Worm (Caenorhabditis elegans) whole organism, L2 larva: ENCODE results near the gene dpy-6.

Source experiments
- C34F6.9 ChIP-seq: fragments of 150-350 bp; optimal IDR thresholded peaks from 2 replicates; lab custom pipeline; 2014; ENCODE audit warnings: missing biosample characterization, missing genetic modification characterization
- F13H6.1 ChIP-seq: sonication (generic microtip); optimal IDR thresholded peaks from 2 replicates; lab custom pipeline; 2016; ENCODE audit warnings: missing genetic modification characterization, missing compliant biosample characterization
- R02D3.7 ChIP-seq: fragments of 150-350 bp; optimal IDR thresholded peaks from 2 replicates; lab custom pipeline; 2014; ENCODE audit warnings: missing biosample characterization, missing genetic modification characterization
- Y55F3AM.14 ChIP-seq: fragments of 200-800 bp; sonication (Bioruptor generic); optimal IDR thresholded peaks from 2 replicates; lab custom pipeline; 2018; ENCODE audit warnings: mild to moderate bottlenecking, missing genetic modification characterization, missing compliant biosample characterization
- ZK546.5 ChIP-seq: sonication (generic microtip); optimal IDR thresholded peaks from 2 replicates; lab custom pipeline; 2017; ENCODE audit warnings: missing biosample characterization, missing genetic modification characterization
- alr-1 ChIP-seq: fragments of 150-350 bp; optimal IDR thresholded peaks from 2 replicates; lab custom pipeline; 2014; ENCODE audit warnings: missing biosample characterization, missing genetic modification characterization
- aly-2 ChIP-seq: fragments of 150-350 bp; optimal IDR thresholded peaks from 2 replicates; lab custom pipeline; 2014; ENCODE audit warnings: missing biosample characterization, missing genetic modification characterization
- ama-1 ChIP-seq: fragments of 150-350 bp; optimal IDR thresholded peaks from 2 replicates; lab custom pipeline; 2018; ENCODE audit warnings: inconsistent platforms
- blmp-1 ChIP-seq: sonication (generic microtip); optimal IDR thresholded peaks from 2 replicates; lab custom pipeline; 2017; ENCODE audit warnings: missing genetic modification characterization, mild to moderate bottlenecking, missing compliant biosample characterization, antibody characterized with exemption, moderate library complexity; ENCODE audit not compliant: insufficient read depth
- ceh-16 ChIP-seq: fragments of 150-350 bp; optimal IDR thresholded peaks from 2 replicates; lab custom pipeline; 2014; ENCODE audit warnings: missing biosample characterization, missing genetic modification characterization
- ceh-82 ChIP-seq: fragments of 150-350 bp; optimal IDR thresholded peaks from 2 replicates; lab custom pipeline; 2014; ENCODE audit warnings: missing biosample characterization, missing genetic modification characterization
- crh-2 ChIP-seq: sonication (generic microtip); optimal IDR thresholded peaks from 2 replicates; lab custom pipeline; 2017; ENCODE audit warnings: missing biosample characterization, missing genetic modification characterization
- dmd-4 ChIP-seq: sonication (generic microtip); optimal IDR thresholded peaks from 2 replicates; lab custom pipeline; 2017; ENCODE audit warnings: missing biosample characterization, missing genetic modification characterization
- egl-27 ChIP-seq: sonication (generic microtip); optimal IDR thresholded peaks from 3 replicates; lab custom pipeline; 2017; ENCODE audit warnings: missing biosample characterization, missing genetic modification reagents, missing genetic modification characterization
- elt-1 ChIP-seq: fragments of 150-350 bp; optimal IDR thresholded peaks from 2 replicates; lab custom pipeline; 2014; ENCODE audit warnings: missing biosample characterization, missing genetic modification characterization
- elt-3 ChIP-seq: sonication (generic microtip); optimal IDR thresholded peaks from 2 replicates; lab custom pipeline; 2017; ENCODE audit warnings: missing biosample characterization, missing genetic modification characterization
- fos-1 ChIP-seq: fragments of 150-350 bp; optimal IDR thresholded peaks from 2 replicates; lab custom pipeline; 2014; ENCODE audit warnings: missing biosample characterization, missing genetic modification characterization
- gmeb-1 ChIP-seq: fragments of 150-350 bp; optimal IDR thresholded peaks from 2 replicates; lab custom pipeline; 2014; ENCODE audit warnings: missing biosample characterization, missing genetic modification characterization
- lin-11 ChIP-seq: fragments of 150-350 bp; sonication (generic microtip); optimal IDR thresholded peaks from 2 replicates; lab custom pipeline; 2014; ENCODE audit warnings: missing biosample characterization, missing genetic modification characterization, inconsistent platforms, mixed read lengths
- lin-13 ChIP-seq: fragments of 150-350 bp; optimal IDR thresholded peaks from 2 replicates; lab custom pipeline; 2014; ENCODE audit warnings: missing biosample characterization, missing genetic modification reagents, missing genetic modification characterization
- lin-39 ChIP-seq: fragments of 150-350 bp; optimal IDR thresholded peaks from 2 replicates; lab custom pipeline; 2014; ENCODE audit warnings: missing biosample characterization, missing genetic modification reagents, missing genetic modification characterization
- lsy-2 ChIP-seq, 2 experiments: fragments of 150-350 bp in 1 of 2; sonication (generic microtip) in 1 of 2; optimal IDR thresholded peaks; 2 replicates each; lab custom pipeline; 2014 to 2017; ENCODE audit warnings: missing biosample characterization in 2 of 2, missing genetic modification characterization in 2 of 2
- mab-5 ChIP-seq: fragments of 150-350 bp; optimal IDR thresholded peaks from 2 replicates; lab custom pipeline; 2014; ENCODE audit warnings: missing biosample characterization, missing genetic modification characterization
- mbf-1 ChIP-seq: sonication (generic microtip); optimal IDR thresholded peaks from 2 replicates; lab custom pipeline; 2017; ENCODE audit warnings: missing biosample characterization, missing genetic modification characterization
- mdl-1 ChIP-seq, 2 experiments: fragments of 150-350 bp in 1 of 2; sonication (generic microtip) in 1 of 2; optimal IDR thresholded peaks; 2 replicates each; lab custom pipeline; 2017; ENCODE audit warnings: missing biosample characterization in 2 of 2, missing genetic modification characterization in 2 of 2
- nhr-10 ChIP-seq: sonication (generic microtip); optimal IDR thresholded peaks from 2 replicates; lab custom pipeline; 2017; ENCODE audit warnings: missing biosample characterization, missing genetic modification characterization
- nhr-11 ChIP-seq: fragments of 150-350 bp; optimal IDR thresholded peaks from 2 replicates; lab custom pipeline; 2014; ENCODE audit warnings: missing biosample characterization, missing genetic modification characterization
- nhr-12 ChIP-seq: fragments of 150-350 bp; optimal IDR thresholded peaks from 2 replicates; lab custom pipeline; 2014; ENCODE audit warnings: missing biosample characterization, missing genetic modification characterization
- nhr-129 ChIP-seq: fragments of 150-350 bp; optimal IDR thresholded peaks from 2 replicates; lab custom pipeline; 2014; ENCODE audit warnings: missing biosample characterization, missing genetic modification characterization
- nhr-21 ChIP-seq: fragments of 150-350 bp; optimal IDR thresholded peaks from 2 replicates; lab custom pipeline; 2014; ENCODE audit warnings: missing biosample characterization, missing genetic modification characterization
- nhr-23 ChIP-seq: fragments of 150-350 bp; optimal IDR thresholded peaks from 2 replicates; lab custom pipeline; 2014; ENCODE audit warnings: missing biosample characterization, missing genetic modification reagents, missing genetic modification characterization
- nhr-237 ChIP-seq: fragments of 150-350 bp; optimal IDR thresholded peaks from 2 replicates; lab custom pipeline; 2014; ENCODE audit warnings: missing biosample characterization, missing genetic modification characterization
- nhr-25 ChIP-seq: fragments of 150-350 bp; sonication (generic microtip); optimal IDR thresholded peaks from 3 replicates; lab custom pipeline; 2014; ENCODE audit warnings: missing biosample characterization, missing genetic modification characterization
- nhr-6 ChIP-seq: fragments of 150-350 bp; optimal IDR thresholded peaks from 2 replicates; lab custom pipeline; 2014; ENCODE audit warnings: missing biosample characterization, missing genetic modification characterization
- nhr-77 ChIP-seq: fragments of 150-350 bp; optimal IDR thresholded peaks from 2 replicates; lab custom pipeline; 2014; ENCODE audit warnings: missing biosample characterization, missing genetic modification characterization
- peb-1 ChIP-seq: fragments of 150-350 bp; optimal IDR thresholded peaks from 2 replicates; lab custom pipeline; 2014; ENCODE audit warnings: missing biosample characterization, missing genetic modification characterization
- sem-4 ChIP-seq: fragments of 150-350 bp; optimal IDR thresholded peaks from 2 replicates; lab custom pipeline; 2014; ENCODE audit warnings: missing biosample characterization, missing genetic modification reagents, missing genetic modification characterization
- skn-1 ChIP-seq: sonication (generic microtip); optimal IDR thresholded peaks from 2 replicates; lab custom pipeline; 2017; ENCODE audit warnings: missing biosample characterization, missing genetic modification characterization
- sma-3 ChIP-seq: sonication (generic microtip); optimal IDR thresholded peaks from 2 replicates; lab custom pipeline; 2016; ENCODE audit warnings: missing genetic modification reagents, missing genetic modification characterization, missing compliant biosample characterization
- sma-9 ChIP-seq, 2 experiments: fragments of 150-350 bp in 1 of 2; sonication (generic microtip) in 1 of 2; optimal IDR thresholded peaks; 2 replicates each; lab custom pipeline; 2014 to 2016; ENCODE audit warnings: missing genetic modification characterization in 2 of 2, mild to moderate bottlenecking in 1 of 2, missing biosample characterization in 1 of 2, missing compliant biosample characterization in 1 of 2, missing genetic modification reagents in 1 of 2, moderate library complexity in 1 of 2
- snpc-4 ChIP-seq: fragments of 150-350 bp; optimal IDR thresholded peaks from 2 replicates; lab custom pipeline; 2014; ENCODE audit warnings: missing biosample characterization, missing genetic modification characterization
- unc-39 ChIP-seq: fragments of 150-350 bp; optimal IDR thresholded peaks from 2 replicates; lab custom pipeline; 2014; ENCODE audit warnings: missing biosample characterization, missing genetic modification characterization
- unc-55 ChIP-seq: fragments of 150-350 bp; sonication (generic microtip); optimal IDR thresholded peaks from 3 replicates; lab custom pipeline; 2014; ENCODE audit warnings: missing biosample characterization, missing genetic modification reagents, missing genetic modification characterization
- unc-62 ChIP-seq: fragments of 150-350 bp; optimal IDR thresholded peaks from 2 replicates; lab custom pipeline; 2014; ENCODE audit warnings: missing biosample characterization, missing genetic modification reagents, missing genetic modification characterization
- zag-1 ChIP-seq: fragments of 150-350 bp; optimal IDR thresholded peaks from 2 replicates; lab custom pipeline; 2014; ENCODE audit warnings: missing biosample characterization, missing genetic modification characterization
- ztf-1 ChIP-seq: fragments of 200-800 bp; sonication (Bioruptor generic); conservative IDR thresholded peaks from 2 replicates; pipeline ENCODE4 v1.3.6; 2022; ENCODE audit warnings: missing genetic modification characterization, missing compliant biosample characterization
- ztf-11 ChIP-seq: sonication (generic microtip); optimal IDR thresholded peaks from 2 replicates; lab custom pipeline; 2017; ENCODE audit warnings: missing biosample characterization, missing genetic modification characterization
- ztf-4 ChIP-seq: fragments of 150-350 bp; optimal IDR thresholded peaks from 2 replicates; lab custom pipeline; 2014; ENCODE audit warnings: missing biosample characterization, missing genetic modification characterization

Gene dpy-6

DNA sequence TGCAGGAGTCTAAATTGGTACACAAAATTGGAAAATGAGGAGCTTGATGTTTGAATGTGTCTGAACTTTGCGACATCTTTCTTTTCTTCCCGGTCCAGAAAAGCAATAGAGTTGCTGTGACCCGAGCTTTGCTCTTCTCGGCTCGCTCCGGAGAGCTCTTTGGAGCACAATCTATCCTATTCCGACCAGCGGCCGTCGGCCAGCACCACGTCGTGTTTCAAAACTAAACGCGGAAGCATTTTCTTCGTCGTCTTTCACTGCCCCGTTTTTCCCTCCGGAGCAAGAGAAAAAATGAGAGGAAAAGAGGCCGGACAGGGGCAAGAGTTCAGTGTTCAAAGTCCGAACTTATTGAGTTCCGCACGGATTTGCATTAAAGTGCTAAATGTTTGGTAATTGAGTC lies 23.6 kb upstream of the dpy-6 start:
- TF ChIP-seq dmd-4 (tag; lab: Kevin White, UChicago) (no peak), egl-27 (tag; lab: Kevin White, UChicago) (peak; percentile 16), mdl-1 (tag; optimal IDR thresholded peaks at IDR 0.05; lab: Kevin White, UChicago) (peak in 1 of 2 experiments; percentile 25), nhr-11 (tag; lab: Kevin White, UChicago) (no peak), skn-1 (tag; lab: Kevin White, UChicago) (no peak), unc-55 (GFP tag; lab: Kevin White, UChicago) (no peak), alr-1 (no peak), zag-1 (peak; percentile 23), lsy-2 (tag; optimal IDR thresholded peaks at IDR 0.05; lab: Kevin White, UChicago) (no peak), sma-9 (GFP tag; optimal IDR thresholded peaks at IDR 0.05; lab: Kevin White, UChicago) (peak; percentile 34), sma-9 (tag; optimal IDR thresholded peaks at IDR 0.05; lab: Kevin White, UChicago) (no peak), nhr-10 (tag; lab: Kevin White, UChicago) (no peak), ceh-82 (no peak), unc-62 (no peak), F13H6.1 (tag; lab: Kevin White, UChicago) (peak; percentile 6), peb-1 (no peak)

DNA sequence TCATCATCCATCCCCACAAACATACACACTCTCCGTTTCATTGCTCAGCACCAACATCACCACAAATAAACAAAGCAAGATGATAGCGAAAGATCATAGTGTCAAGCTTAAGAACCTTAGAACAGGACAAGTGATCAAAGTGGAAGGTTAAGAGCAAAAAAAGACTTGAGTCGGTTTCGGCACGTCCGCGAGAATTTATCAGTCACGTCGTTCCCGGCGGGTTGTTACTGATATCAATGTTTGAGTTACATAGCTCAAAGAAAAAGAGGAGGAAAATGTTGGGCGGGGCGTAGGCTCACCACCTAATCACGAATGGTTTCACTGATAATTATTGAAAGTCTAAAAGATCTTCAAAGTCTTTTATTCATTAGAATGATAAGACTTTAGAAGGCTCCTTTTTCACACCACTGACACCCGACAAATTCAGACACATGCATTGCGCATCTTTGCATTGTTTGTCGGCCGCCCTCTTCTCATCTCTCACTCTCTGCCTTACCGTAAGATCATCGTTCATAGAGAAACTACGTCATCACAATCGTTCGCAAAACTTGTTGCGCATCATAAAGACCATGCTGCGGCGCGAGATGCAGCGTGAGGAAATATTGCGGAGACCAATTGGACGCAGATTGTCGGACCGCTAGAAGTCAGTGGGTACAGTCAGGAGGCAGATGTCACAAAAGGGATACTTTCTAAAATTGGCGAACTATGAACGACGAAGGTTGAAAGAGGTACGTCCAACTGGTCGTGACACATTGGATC lies 21.8 kb upstream of the dpy-6 start:
- peak; percentile 48 for TF ChIP-seq fos-1 (tag; lab: Kevin White, UChicago)
- no peak for TF ChIP-seq elt-3 (tag; lab: Kevin White, UChicago)
- peak; percentile 98 for TF ChIP-seq sma-9 (GFP tag; optimal IDR thresholded peaks at IDR 0.05; lab: Kevin White, UChicago)
- TF ChIP-seq sma-9 (tag; optimal IDR thresholded peaks at IDR 0.05; lab: Kevin White, UChicago), result peak; percentile 89
- peak; percentile 18 for TF ChIP-seq C34F6.9 (tag; lab: Kevin White, UChicago)
- TF ChIP-seq mdl-1 (tag; optimal IDR thresholded peaks at IDR 0.05; lab: Kevin White, UChicago), result peak; percentile 89 to 94
- TF ChIP-seq blmp-1, result peak; percentile 88
- no peak for TF ChIP-seq R02D3.7 (tag; lab: Kevin White, UChicago)
- TF ChIP-seq nhr-25 (tag; lab: Kevin White, UChicago), result peak; percentile 98
- TF ChIP-seq ama-1, result no peak
- peak; percentile 52 for TF ChIP-seq nhr-6 (tag; lab: Kevin White, UChicago)
- TF ChIP-seq lsy-2 (tag; optimal IDR thresholded peaks at IDR 0.05; lab: Kevin White, UChicago), result peak in 1 of 2 experiments; percentile 79
- no peak for TF ChIP-seq aly-2 (tag; lab: Kevin White, UChicago)
- peak; percentile 99 for TF ChIP-seq nhr-21 (tag; lab: Kevin White, UChicago)
- no peak for TF ChIP-seq skn-1 (tag; lab: Kevin White, UChicago)
- TF ChIP-seq sem-4, result peak; percentile 69
- no peak for TF ChIP-seq ZK546.5 (tag; lab: Kevin White, UChicago)
- no peak for TF ChIP-seq mab-5 (tag; lab: Kevin White, UChicago)
- no peak for TF ChIP-seq nhr-12 (tag; lab: Kevin White, UChicago)
- TF ChIP-seq elt-1 (tag; lab: Kevin White, UChicago), result no peak
- TF ChIP-seq mbf-1, result no peak
- TF ChIP-seq nhr-129, result peak; percentile 79
- peak; percentile 91 for TF ChIP-seq egl-27 (tag; lab: Kevin White, UChicago)
- no peak for TF ChIP-seq ceh-82
- TF ChIP-seq crh-2, result peak; percentile 58
- TF ChIP-seq Y55F3AM.14 (GFP tag; lab: Kevin White, UChicago), result peak; percentile 77
- TF ChIP-seq unc-62, result peak; percentile 40
- TF ChIP-seq gmeb-1 (tag; lab: Kevin White, UChicago), result peak; percentile 54
- peak; percentile 13 for TF ChIP-seq nhr-237 (tag; lab: Kevin White, UChicago)
- no peak for TF ChIP-seq unc-55 (GFP tag; lab: Kevin White, UChicago)
- TF ChIP-seq nhr-10 (tag; lab: Kevin White, UChicago), result no peak
- no peak for TF ChIP-seq nhr-23 (tag; lab: Kevin White, UChicago)
- TF ChIP-seq lin-39 (tag; lab: Kevin White, UChicago), result no peak
- no peak for TF ChIP-seq dmd-4 (tag; lab: Kevin White, UChicago)
- TF ChIP-seq lin-11 (tag; lab: Kevin White, UChicago), result no peak
- peak; percentile 18 for TF ChIP-seq ztf-4 (tag; lab: Kevin White, UChicago)
- peak; percentile 96 for TF ChIP-seq sma-3 (GFP tag; lab: Kevin White, UChicago)
- no peak for TF ChIP-seq zag-1
- TF ChIP-seq unc-39, result no peak
- no peak for TF ChIP-seq ztf-1
- peak; percentile 21 for TF ChIP-seq lin-13 (GFP tag; lab: Kevin White, UChicago)
- peak; percentile 84 for TF ChIP-seq F13H6.1 (tag; lab: Kevin White, UChicago)
- no peak for TF ChIP-seq nhr-11 (tag; lab: Kevin White, UChicago)
- TF ChIP-seq alr-1, result no peak
- TF ChIP-seq ztf-11 (tag; lab: Kevin White, UChicago), result no peak
- TF ChIP-seq nhr-77 (tag; lab: Kevin White, UChicago), result no peak
- TF ChIP-seq snpc-4, result peak; percentile 2
- TF ChIP-seq peb-1, result no peak
- TF ChIP-seq ceh-16 (tag; lab: Kevin White, UChicago), result peak; percentile 87
